Worm (Caenorhabditis elegans) whole organism, L4/young adult: ENCODE measurements around the gene W09H1.4.

Experiments used
- dao-5 ChIP-seq: sonication (generic microtip); optimal IDR thresholded peaks from 2 replicates; lab custom pipeline; 2016; ENCODE audit warnings: missing genotype, missing genetic modification characterization, moderate library complexity, missing compliant biosample characterization
- him-1 ChIP-seq: sonication (generic microtip); optimal IDR thresholded peaks from 2 replicates; lab custom pipeline; 2016; ENCODE audit warnings: missing genotype, missing genetic modification reagents, missing genetic modification characterization, missing compliant biosample characterization

DNA sequence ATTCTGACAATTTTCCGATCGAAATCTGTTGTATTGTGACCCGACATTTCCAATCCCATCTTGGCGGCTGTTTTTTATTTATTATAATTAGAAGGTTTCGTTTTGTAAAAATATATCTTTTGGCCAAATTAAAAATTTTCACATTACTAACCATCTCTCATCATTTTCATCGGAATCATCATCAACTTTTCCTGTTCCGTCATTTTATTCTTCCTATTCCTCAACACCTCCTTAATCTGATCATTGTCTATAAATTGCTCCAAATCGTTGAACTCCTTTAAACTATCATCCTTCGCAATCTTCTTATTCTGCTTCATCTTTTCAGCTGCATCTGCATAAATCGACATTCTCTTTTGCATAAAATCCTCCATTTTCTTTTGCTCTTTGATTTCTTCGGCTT lies 41.0 kb upstream of the W09H1.4 start:
- TF ChIP-seq dao-5 (no peak), him-1 (tag; lab: Kevin White, UChicago) (no peak)
